Fruit fly (Drosophila melanogaster) S2 (cell line): ENCODE results near the gene Delta.

Experiments used
- CG8478 ChIP-seq: fragments of >200 bp; optimal IDR thresholded peaks from 2 replicates; lab custom pipeline; 2018
- CTCF ChIP-seq, 2 experiments: fragments of >200 bp; optimal IDR thresholded peaks; 2 replicates each; lab custom pipeline; 2018

DNA sequence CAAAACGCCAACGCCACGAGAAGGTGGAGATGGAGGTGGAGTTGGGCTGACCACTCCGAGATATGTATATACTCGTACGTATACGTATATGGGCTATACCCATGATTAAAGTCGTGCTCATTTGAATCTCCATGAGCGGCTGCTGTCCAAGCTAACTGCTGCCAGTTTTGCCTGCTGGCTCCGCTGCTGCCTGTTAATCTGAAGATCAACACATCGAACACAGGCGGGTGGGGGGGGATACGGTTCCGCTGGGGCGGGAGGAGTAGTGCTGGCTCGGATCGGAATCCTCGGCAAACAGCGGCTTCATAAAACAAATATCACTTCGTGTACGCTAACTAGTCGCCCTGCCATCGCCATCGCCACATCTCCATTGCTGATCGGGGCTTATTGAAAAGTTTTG lies 49.9 kb downstream of the Delta start:
- TF ChIP-seq CG8478 (lab: Kevin White, UChicago) (no peak), CTCF (optimal IDR thresholded peaks at IDR 0.05; lab: Kevin White, UChicago) (no peak)
